4 worm cellular contexts compared by ENCODE assay signal in genomic region chrIV:17465886-17466285, ce11.
TF ChIP-seq lines count a peak whose summit lies in the region.

Gene F11E6.6, minus strand, starts transcription at chrIV:17465986.

TF ChIP-seq in whole organism, L2 larva, 48 proteins besides CTCF, POLR2A, EP300 and RAD21:
- no peak for TF ChIP-seq C34F6.9 (tag; optimal IDR thresholded peaks at IDR 0.05; lab: Kevin White, UChicago)
- no peak for TF ChIP-seq ama-1 (optimal IDR thresholded peaks at IDR 0.05; lab: Kevin White, UChicago)
- TF ChIP-seq fos-1 (tag; optimal IDR thresholded peaks at IDR 0.05; lab: Kevin White, UChicago) = peak; percentile 48
- no peak for TF ChIP-seq lsy-2 (tag; optimal IDR thresholded peaks at IDR 0.05; lab: Kevin White, UChicago)
- no peak for TF ChIP-seq nhr-25 (tag; optimal IDR thresholded peaks at IDR 0.05; lab: Kevin White, UChicago)

TF ChIP-seq in whole organism, L3 larva, 47 proteins besides CTCF, POLR2A, EP300 and RAD21:
- TF ChIP-seq pqm-1 (tag; optimal IDR thresholded peaks at IDR 0.05; lab: Kevin White, UChicago) (peak; percentile 21), mdl-1 (tag; optimal IDR thresholded peaks at IDR 0.05; lab: Kevin White, UChicago) (no peak), elt-2 (tag; optimal IDR thresholded peaks at IDR 0.05; lab: Kevin White, UChicago) (peak; percentile 38), pha-4 (tag; optimal IDR thresholded peaks at IDR 0.05; lab: Kevin White, UChicago) (peak; percentile 27)

TF ChIP-seq in whole organism, L4 larva, 104 proteins besides CTCF, POLR2A, EP300 and RAD21:
- TF ChIP-seq aly-2 (tag; optimal IDR thresholded peaks at IDR 0.05; lab: Kevin White, UChicago) (no peak), hlh-11 (tag; optimal IDR thresholded peaks at IDR 0.05; lab: Kevin White, UChicago) (no peak), dmd-6 (GFP tag; IDR thresholded peaks at IDR 0.05; lab: Robert Waterston, UW) (0 out of 2 replicates have a peak, but pooled peaks have one; percentile 8), daf-16 (GFP tag; optimal IDR thresholded peaks at IDR 0.05; lab: Kevin White, UChicago) (no peak), daf-16 (tag; optimal IDR thresholded peaks at IDR 0.05; lab: Kevin White, UChicago) (peak; percentile 23), mes-2 (tag; optimal IDR thresholded peaks at IDR 0.05; lab: Kevin White, UChicago; ENCODE audit: poor library complexity, severe bottlenecking) (no peak), pqm-1 (tag; optimal IDR thresholded peaks at IDR 0.05; lab: Kevin White, UChicago) (peak; percentile 46), nhr-77 (tag; optimal IDR thresholded peaks at IDR 0.05; lab: Kevin White, UChicago) (peak; percentile 23)

TF ChIP-seq in whole organism, young adult, 124 proteins besides CTCF, POLR2A, EP300 and RAD21:
- TF ChIP-seq cebp-1 (GFP tag; IDR thresholded peaks at IDR 0.05; lab: Robert Waterston, UW) (no peak), cebp-1 (tag; optimal IDR thresholded peaks at IDR 0.05; lab: Kevin White, UChicago) (peak; percentile 40), snpc-1.3 (tag; optimal IDR thresholded peaks at IDR 0.05; lab: Kevin White, UChicago; ENCODE audit: insufficient read depth) (no peak), attf-3 (GFP tag; conservative IDR thresholded peaks at IDR 0.05; lab: Robert Waterston, UW) (no peak), let-526 (GFP tag; IDR thresholded peaks at IDR 0.05; lab: Robert Waterston, UW) (no peak), nhr-80 (tag; optimal IDR thresholded peaks at IDR 0.05; lab: Kevin White, UChicago) (peak; percentile 23), lag-1 (GFP tag; IDR thresholded peaks at IDR 0.05; lab: Robert Waterston, UW) (no peak)
TF ChIP-seq in whole organism, young adult: peak in this region for 2.
